Fruit fly (Drosophila melanogaster) whole organism, embryonic: Measurements from ENCODE around the gene Tps1.
A peak's percentile ranks its signal among the peaks of the same experiment; 100 is the strongest.

Experiments used
- Atf6 ChIP-seq: fragments of 200-800 bp; sonication (Bioruptor generic); IDR thresholded peaks from 2 replicates; pipeline ENCODE4 v1.3.6; 2022; ENCODE audit warnings: missing biosample characterization, missing genetic modification characterization
- B-H2 ChIP-seq: fragments of 200-800 bp; sonication (Bioruptor generic); optimal IDR thresholded peaks from 2 replicates; lab custom pipeline; 2018; ENCODE audit warnings: missing biosample characterization, mild to moderate bottlenecking, missing genetic modification characterization
- Bteb2 ChIP-seq: fragments of 200-800 bp; sonication (Bioruptor generic); optimal IDR thresholded peaks from 2 replicates; lab custom pipeline; 2016; ENCODE audit warnings: missing biosample characterization, missing genetic modification characterization
- CG11723 ChIP-seq: fragments of 200-800 bp; sonication (Bioruptor generic); optimal IDR thresholded peaks from 2 replicates; lab custom pipeline; 2017; ENCODE audit warnings: missing biosample characterization, mild to moderate bottlenecking, missing genetic modification characterization
- CG1233 ChIP-seq: fragments of 200-800 bp; sonication (Bioruptor generic); optimal IDR thresholded peaks from 4 replicates; lab custom pipeline; 2018; ENCODE audit warnings: missing biosample characterization, mild to moderate bottlenecking, missing genetic modification characterization
- CG13287 ChIP-seq: fragments of 200-800 bp; sonication (Bioruptor generic); IDR thresholded peaks from 2 replicates; pipeline ENCODE4 v1.3.6; 2022; ENCODE audit warnings: missing biosample characterization, missing genetic modification characterization; ENCODE audit not compliant: partially characterized antibody
- CG14441 ChIP-seq: fragments of 200-800 bp; sonication (Bioruptor generic); IDR thresholded peaks from 2 replicates; pipeline ENCODE4 v1.3.6; 2022; ENCODE audit warnings: missing biosample characterization, missing genetic modification characterization
- CG16813 ChIP-seq: fragments of 200-800 bp; sonication (Bioruptor generic); IDR thresholded peaks from 3 replicates; pipeline ENCODE4 v1.3.6; 2022; ENCODE audit warnings: missing biosample characterization, missing genetic modification characterization; ENCODE audit not compliant: partially characterized antibody
- CG16815 ChIP-seq: fragments of 200-800 bp; sonication (Bioruptor generic); optimal IDR thresholded peaks from 3 replicates; lab custom pipeline; 2017; ENCODE audit warnings: missing biosample characterization, mild to moderate bottlenecking, missing genetic modification characterization
- CG17912 ChIP-seq: fragments of 200-800 bp; sonication (Bioruptor generic); optimal IDR thresholded peaks from 2 replicates; lab custom pipeline; 2018; ENCODE audit warnings: missing biosample characterization, mild to moderate bottlenecking, missing genetic modification characterization
- CG30431 ChIP-seq: fragments of 200-800 bp; sonication (Bioruptor generic); optimal IDR thresholded peaks from 2 replicates; lab custom pipeline; 2017; ENCODE audit warnings: missing biosample characterization, missing genetic modification characterization
- CG3281 ChIP-seq: fragments of 200-800 bp; sonication (Bioruptor generic); optimal IDR thresholded peaks from 3 replicates; lab custom pipeline; 2017; ENCODE audit warnings: missing biosample characterization, mild to moderate bottlenecking, missing genetic modification characterization
- CG3407 ChIP-seq: fragments of 200-800 bp; sonication (Bioruptor generic); optimal IDR thresholded peaks from 2 replicates; lab custom pipeline; 2018; ENCODE audit warnings: missing biosample characterization, mild to moderate bottlenecking, missing genetic modification characterization
- CG4282 ChIP-seq: fragments of 200-800 bp; sonication (Bioruptor generic); optimal IDR thresholded peaks from 2 replicates; lab custom pipeline; 2016; ENCODE audit warnings: missing biosample characterization, missing genetic modification characterization
- CG43689 ChIP-seq: fragments of 200-800 bp; sonication (Bioruptor generic); IDR thresholded peaks from 2 replicates; pipeline ENCODE4 v1.3.6; 2022; ENCODE audit warnings: missing biosample characterization, missing genetic modification characterization
- CG5180 ChIP-seq: fragments of 200-800 bp; sonication (Bioruptor generic); optimal IDR thresholded peaks from 3 replicates; lab custom pipeline; 2017; ENCODE audit warnings: missing biosample characterization, missing genetic modification characterization, mild to moderate bottlenecking, moderate library complexity, missing genetic modification reagents
- CG5245 ChIP-seq: fragments of 200-800 bp; sonication (Bioruptor generic); optimal IDR thresholded peaks from 3 replicates; lab custom pipeline; 2016; ENCODE audit warnings: missing biosample characterization, missing genetic modification characterization
- CG6654 ChIP-seq: fragments of 200-800 bp; sonication (Bioruptor generic); optimal IDR thresholded peaks from 2 replicates; lab custom pipeline; 2017; ENCODE audit warnings: missing biosample characterization, mild to moderate bottlenecking, missing genetic modification characterization
- CG6813 ChIP-seq: fragments of 200-800 bp; sonication (Bioruptor generic); optimal IDR thresholded peaks from 2 replicates; lab custom pipeline; 2017; ENCODE audit warnings: missing biosample characterization, missing genetic modification characterization, mild to moderate bottlenecking, moderate library complexity, missing genetic modification reagents
- CG7271 ChIP-seq: fragments of 200-800 bp; sonication (Bioruptor generic); optimal IDR thresholded peaks from 2 replicates; lab custom pipeline; 2018; ENCODE audit warnings: missing biosample characterization, mild to moderate bottlenecking, missing genetic modification characterization, moderate library complexity
- CG8478 ChIP-seq: fragments of >200 bp; optimal IDR thresholded peaks from 2 replicates; lab custom pipeline; 2018
- CG9817 ChIP-seq: fragments of 200-800 bp; sonication (Bioruptor generic); optimal IDR thresholded peaks from 2 replicates; lab custom pipeline; 2018; ENCODE audit warnings: missing biosample characterization, mild to moderate bottlenecking, missing genetic modification characterization, moderate library complexity
- D19A ChIP-seq: fragments of 200-800 bp; optimal IDR thresholded peaks from 3 replicates; lab custom pipeline; 2019; ENCODE audit warnings: missing biosample characterization, mild to moderate bottlenecking, missing genetic modification characterization, moderate library complexity
- Deaf1 ChIP-seq: fragments of 200-800 bp; optimal IDR thresholded peaks from 3 replicates; lab custom pipeline; 2019; ENCODE audit warnings: missing biosample characterization, mild to moderate bottlenecking, missing genetic modification characterization, moderate library complexity
- Dll ChIP-seq: fragments of 200-800 bp; sonication (Bioruptor generic); IDR thresholded peaks from 4 replicates; pipeline ENCODE4 v1.3.6; 2022; ENCODE audit warnings: missing biosample characterization, missing genetic modification characterization; ENCODE audit not compliant: partially characterized antibody
- H2.0 ChIP-seq: fragments of 200-800 bp; sonication (Bioruptor generic); IDR thresholded peaks from 2 replicates; pipeline ENCODE4 v1.3.6; 2022; ENCODE audit warnings: missing biosample characterization, missing genetic modification characterization
- HHEX ChIP-seq: fragments of 200-800 bp; sonication (Bioruptor generic); optimal IDR thresholded peaks from 3 replicates; lab custom pipeline; 2017; ENCODE audit warnings: missing biosample characterization, mild to moderate bottlenecking, missing genetic modification characterization, missing genetic modification reagents
- NC2β ChIP-seq: fragments of 200-800 bp; sonication (Bioruptor generic); optimal IDR thresholded peaks from 2 replicates; lab custom pipeline; 2016; ENCODE audit warnings: missing biosample characterization, missing genetic modification characterization
- NK7.1 ChIP-seq: fragments of 200-800 bp; sonication (Bioruptor generic); optimal IDR thresholded peaks from 3 replicates; lab custom pipeline; 2016; ENCODE audit warnings: missing biosample characterization, missing genetic modification characterization
- PHDP ChIP-seq: fragments of 200-800 bp; sonication (Bioruptor generic); optimal IDR thresholded peaks from 3 replicates; lab custom pipeline; 2018; ENCODE audit warnings: missing biosample characterization, mild to moderate bottlenecking, missing genetic modification characterization, moderate library complexity
- Sry-δ ChIP-seq: fragments of 200-800 bp; sonication (Bioruptor generic); optimal IDR thresholded peaks from 2 replicates; lab custom pipeline; 2016; ENCODE audit warnings: missing biosample characterization, missing genetic modification characterization
- dmrt11E ChIP-seq: fragments of 200-800 bp; sonication (Bioruptor generic); optimal IDR thresholded peaks from 3 replicates; lab custom pipeline; 2018; ENCODE audit warnings: missing biosample characterization, mild to moderate bottlenecking, missing genetic modification characterization, moderate library complexity
- ems ChIP-seq: fragments of 200-800 bp; sonication (Bioruptor generic); optimal IDR thresholded peaks from 3 replicates; lab custom pipeline; 2016; ENCODE audit warnings: missing biosample characterization, missing genetic modification characterization
- fd3F ChIP-seq: fragments of 200-800 bp; sonication (Bioruptor generic); optimal IDR thresholded peaks from 2 replicates; lab custom pipeline; 2018; ENCODE audit warnings: missing biosample characterization, mild to moderate bottlenecking, missing genetic modification characterization, moderate library complexity
- her ChIP-seq: fragments of 200-800 bp; sonication (Bioruptor generic); optimal IDR thresholded peaks from 2 replicates; lab custom pipeline; 2016; ENCODE audit warnings: missing biosample characterization, missing genetic modification characterization
- hth ChIP-seq: fragments of >200 bp; optimal IDR thresholded peaks from 2 replicates; lab custom pipeline; 2017; ENCODE audit warnings: inconsistent platforms
- klu ChIP-seq: fragments of 200-800 bp; sonication (Bioruptor generic); IDR thresholded peaks from 2 replicates; pipeline ENCODE4 v1.3.6; 2022; ENCODE audit warnings: missing biosample characterization, missing genetic modification characterization
- lola ChIP-seq, 3 experiments: fragments of >200 bp in 2 of 3; fragments of 200-800 bp in 1 of 3; sonication (Bioruptor generic) in 1 of 3; optimal IDR thresholded peaks; 2 replicates each; lab custom pipeline; 2017 to 2019; ENCODE audit warnings: missing biosample characterization in 3 of 3, missing genetic modification characterization in 3 of 3, mild to moderate bottlenecking in 1 of 3, moderate library complexity in 1 of 3
- mld ChIP-seq: fragments of 200-800 bp; sonication (Bioruptor generic); IDR thresholded peaks from 3 replicates; pipeline ENCODE4 v1.3.6; 2022; ENCODE audit warnings: missing biosample characterization, missing genetic modification characterization; ENCODE audit not compliant: partially characterized antibody
- odd ChIP-seq: fragments of 200-800 bp; sonication (Bioruptor generic); optimal IDR thresholded peaks from 2 replicates; lab custom pipeline; 2017; ENCODE audit warnings: missing biosample characterization, mild to moderate bottlenecking, missing genetic modification characterization
- phol ChIP-seq: fragments of 200-800 bp; sonication (Bioruptor generic); optimal IDR thresholded peaks from 3 replicates; lab custom pipeline; 2018; ENCODE audit warnings: missing biosample characterization, mild to moderate bottlenecking, missing genetic modification characterization, moderate library complexity
- ro ChIP-seq: fragments of 200-800 bp; sonication (Bioruptor generic); IDR thresholded peaks from 2 replicates; pipeline ENCODE4 v1.3.6; 2022; ENCODE audit warnings: missing biosample characterization, missing genetic modification characterization
- sc ChIP-seq, 3 experiments: fragments of >200 bp in 2 of 3; fragments of 200-800 bp in 1 of 3; sonication (Bioruptor generic) in 1 of 3; optimal IDR thresholded peaks; 2 replicates in 2 of 3; 3 replicates in 1 of 3; lab custom pipeline; 2017; ENCODE audit warnings: mild to moderate bottlenecking in 1 of 3, missing biosample characterization in 1 of 3, missing genetic modification characterization in 1 of 3, missing genetic modification reagents in 1 of 3
- slp2 ChIP-seq: fragments of 200-800 bp; sonication (Bioruptor generic); optimal IDR thresholded peaks from 2 replicates; lab custom pipeline; 2016; ENCODE audit warnings: missing biosample characterization, missing genetic modification characterization
- sob ChIP-seq: fragments of 200-800 bp; sonication (Bioruptor generic); IDR thresholded peaks from 2 replicates; pipeline ENCODE4 v1.3.6; 2022; ENCODE audit warnings: missing biosample characterization, missing genetic modification characterization
- sr ChIP-seq: fragments of 200-800 bp; sonication (Bioruptor generic); IDR thresholded peaks from 3 replicates; pipeline ENCODE4 v1.3.6; 2022; ENCODE audit warnings: missing biosample characterization, missing genetic modification characterization
- ssp ChIP-seq: fragments of 200-800 bp; sonication (Bioruptor generic); IDR thresholded peaks from 2 replicates; pipeline ENCODE4 v1.3.6; 2022; ENCODE audit warnings: missing biosample characterization, missing genetic modification characterization
- tio ChIP-seq: fragments of 200-800 bp; sonication (Bioruptor generic); optimal IDR thresholded peaks from 2 replicates; lab custom pipeline; 2017; ENCODE audit warnings: missing biosample characterization, missing genetic modification characterization, inconsistent platforms
- twi ChIP-seq: fragments of 200-800 bp; optimal IDR thresholded peaks from 2 replicates; lab custom pipeline; 2019; ENCODE audit warnings: missing biosample characterization, mild to moderate bottlenecking, missing genetic modification characterization, moderate library complexity

The Tps1 gene

DNA sequence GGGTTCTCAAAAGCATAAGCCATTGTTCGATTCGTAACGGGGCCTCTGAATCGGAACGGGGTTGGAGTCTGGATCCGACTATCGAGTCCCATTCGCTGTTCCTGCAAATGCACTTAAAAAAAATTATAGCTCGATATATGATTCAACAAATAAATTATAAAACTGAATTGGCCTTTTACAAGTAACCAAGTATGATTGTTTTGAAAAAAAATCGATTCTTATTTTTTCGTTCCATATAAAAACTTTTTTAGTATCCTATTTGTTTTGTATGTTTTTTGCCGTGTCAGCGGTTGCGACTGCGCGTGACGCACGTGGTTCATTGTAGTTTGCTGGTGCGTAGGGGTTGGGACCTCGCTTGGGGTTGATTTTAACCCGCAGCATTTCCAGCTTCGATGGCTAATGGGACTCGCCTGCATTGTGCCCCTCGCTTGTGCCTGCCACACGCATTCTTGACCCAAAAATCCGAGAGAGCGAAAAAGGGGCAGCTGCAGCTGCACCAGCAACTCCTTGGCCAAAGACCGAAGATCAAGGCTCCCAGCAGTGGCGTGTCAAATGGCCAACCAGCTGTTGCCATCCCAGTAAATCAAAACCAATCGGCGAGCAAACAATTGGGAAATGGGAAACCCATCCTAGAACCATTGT, 37.3 kb upstream of the Tps1 start (continued):
- TF ChIP-seq ro (GFP tag; lab: Robert Waterston, UW) (no peak), CG7271 (tag; lab: Kevin White, UChicago) (no peak), PHDP (tag; lab: Kevin White, UChicago) (no peak), CG6654 (GFP tag; lab: Kevin White, UChicago) (no peak), CG14441 (GFP tag; lab: Robert Waterston, UW) (no peak), CG11723 (GFP tag; lab: Kevin White, UChicago) (peak; percentile 9), CG6813 (GFP tag; lab: Kevin White, UChicago) (peak; percentile 71), klu (peak; percentile 36; the same call in 1 of the 2 replicates), lola (GFP tag; optimal IDR thresholded peaks at IDR 0.05; lab: Kevin White, UChicago) (peak in 1 of 3 experiments; percentile 91), sr (no peak), phol (tag; lab: Kevin White, UChicago) (peak; percentile 80), HHEX (GFP tag; lab: Kevin White, UChicago) (peak; percentile 19), Sry-δ (GFP tag; lab: Kevin White, UChicago) (peak; percentile 10), CG13287 (GFP tag; lab: Robert Waterston, UW) (no peak), Atf6 (no peak), twi (tag; lab: Kevin White, UChicago) (peak; percentile 80), CG30431 (GFP tag; lab: Kevin White, UChicago) (peak; percentile 25), H2.0 (GFP tag; lab: Robert Waterston, UW) (no peak), NC2β (GFP tag; lab: Kevin White, UChicago) (peak; percentile 77), Bteb2 (GFP tag; lab: Kevin White, UChicago) (no peak), ssp (GFP tag; lab: Robert Waterston, UW) (0 out of 2 replicates have a peak, but pooled peaks have one; percentile 21), CG5180 (GFP tag; lab: Kevin White, UChicago) (no peak), CG4282 (GFP tag; lab: Kevin White, UChicago) (no peak), CG8478 (lab: Kevin White, UChicago) (no peak), hth (lab: Kevin White, UChicago) (no peak), Deaf1 (tag; lab: Kevin White, UChicago) (peak; percentile 11), CG16815 (GFP tag; lab: Kevin White, UChicago) (peak; percentile 85), D19A (tag; lab: Kevin White, UChicago) (peak; percentile 77), CG3407 (peak; percentile 44), tio (GFP tag; lab: Kevin White, UChicago) (peak; percentile 70), mld (GFP tag; lab: Robert Waterston, UW) (no peak), CG17912 (GFP tag; lab: Kevin White, UChicago) (no peak), sc (optimal IDR thresholded peaks at IDR 0.05; lab: Kevin White, UChicago) (no peak), sc (GFP tag; optimal IDR thresholded peaks at IDR 0.05; lab: Kevin White, UChicago) (peak; percentile 25), her (GFP tag; lab: Kevin White, UChicago) (peak; percentile 15), CG3281 (no peak), sob (no peak), CG43689 (no peak), Dll (GFP tag; lab: Robert Waterston, UW) (no peak), B-H2 (GFP tag; lab: Kevin White, UChicago) (no peak), CG9817 (no peak), fd3F (GFP tag; lab: Kevin White, UChicago) (no peak), CG1233 (GFP tag; lab: Kevin White, UChicago) (peak; percentile 82), ems (peak; percentile 19), CG16813 (GFP tag; lab: Robert Waterston, UW) (no peak), NK7.1 (GFP tag; lab: Kevin White, UChicago) (peak; percentile 36), CG5245 (GFP tag; lab: Kevin White, UChicago) (peak; percentile 40), slp2 (GFP tag; lab: Kevin White, UChicago) (peak; percentile 14), odd (GFP tag; lab: Kevin White, UChicago) (no peak), dmrt11E (tag; lab: Kevin White, UChicago) (peak; percentile 96)
